Worm (Caenorhabditis elegans): ENCODE results near the gene mpst-7.

The mpst-7 gene

ce11 chrV:12908614-12909013 is 52.3 kb downstream of the mpst-7 start:
- TF ChIP-seq ceh-82 (tag; optimal IDR thresholded peaks at IDR 0.05) (no peak), aly-2 (tag; optimal IDR thresholded peaks at IDR 0.05) (no peak), egl-27 (tag; optimal IDR thresholded peaks at IDR 0.05) (no peak), sma-9 (GFP tag; optimal IDR thresholded peaks at IDR 0.05) (no peak), sma-9 (tag; optimal IDR thresholded peaks at IDR 0.05) (no peak), unc-55 (GFP tag; optimal IDR thresholded peaks at IDR 0.05) (no peak), skn-1 (tag; optimal IDR thresholded peaks at IDR 0.05) (no peak), mbf-1 (tag; optimal IDR thresholded peaks at IDR 0.05) (no peak), fos-1 (tag; optimal IDR thresholded peaks at IDR 0.05) (no peak), ZK546.5 (tag; optimal IDR thresholded peaks at IDR 0.05) (no peak), blmp-1 (tag; optimal IDR thresholded peaks at IDR 0.05; ENCODE audit: insufficient read depth) (no peak), C34F6.9 (tag; optimal IDR thresholded peaks at IDR 0.05) (no peak), lsy-2 (tag; optimal IDR thresholded peaks at IDR 0.05) (no peak), unc-39 (tag; optimal IDR thresholded peaks at IDR 0.05) (no peak), nhr-12 (tag; optimal IDR thresholded peaks at IDR 0.05) (no peak)

DNA sequence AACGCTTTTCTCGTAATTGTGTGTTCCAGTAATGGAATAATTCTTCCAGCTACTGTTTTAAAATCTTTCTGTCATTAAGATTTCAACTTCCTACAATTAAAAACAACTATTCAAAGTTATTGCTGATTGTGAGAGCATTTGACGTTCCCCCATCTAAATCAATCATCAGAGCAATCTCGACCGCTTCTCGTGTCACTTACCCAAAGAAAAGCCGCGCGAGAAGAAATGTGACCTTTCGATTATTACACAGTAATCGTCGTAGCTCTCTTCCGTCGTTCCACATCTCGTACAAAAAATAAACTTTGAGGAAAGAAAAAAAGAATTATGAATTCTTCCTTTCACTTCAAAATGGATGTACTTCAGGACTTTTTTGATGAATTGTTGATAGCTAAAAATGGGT is 53.5 kb downstream of the mpst-7 start:
- TF ChIP-seq nhr-23 (tag; optimal IDR thresholded peaks at IDR 0.05): no peak
- TF ChIP-seq R02D3.7 (tag; optimal IDR thresholded peaks at IDR 0.05): no peak
- no peak for TF ChIP-seq lsy-2 (tag; optimal IDR thresholded peaks at IDR 0.05)
- TF ChIP-seq nhr-77 (tag; optimal IDR thresholded peaks at IDR 0.05): no peak
- TF ChIP-seq unc-62 (GFP tag; optimal IDR thresholded peaks at IDR 0.05): no peak

DNA sequence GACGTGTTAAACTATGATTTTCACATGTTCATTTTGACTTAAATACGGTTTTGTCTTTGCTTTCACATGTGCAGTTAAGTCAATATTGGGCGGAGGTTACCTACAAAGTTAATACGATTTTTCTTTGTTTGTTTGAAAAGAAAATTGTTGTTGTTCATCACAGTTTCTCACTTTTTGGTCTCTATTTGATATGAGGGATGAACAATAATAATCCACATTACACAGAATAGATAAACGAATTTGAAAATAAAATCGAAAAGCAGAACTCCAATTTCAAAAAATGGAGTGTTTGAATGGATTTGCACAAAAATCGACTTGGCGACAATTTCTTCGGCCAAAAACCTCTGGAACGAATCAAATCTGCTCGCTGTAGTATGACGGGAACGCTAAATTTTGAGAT is 54.2 kb downstream of the mpst-7 start, which contains the start of gene ttr-29:
ttr-29 (minus strand) TSS at position 101 of the 400 bp plus-strand sequence.
- no peak for TF ChIP-seq nhr-129 (tag; optimal IDR thresholded peaks at IDR 0.05)
